Fruit fly (Drosophila melanogaster) whole organism, embryonic: Measurements from ENCODE around the gene CG43131.
A peak's percentile ranks its signal among the peaks of the same experiment; 100 is the strongest.

Experiments
- Adf1 ChIP-seq: fragments of 200-800 bp; sonication (Bioruptor generic); IDR thresholded peaks from 2 replicates; pipeline ENCODE4 v1.3.6; 2022; ENCODE audit warnings: missing biosample characterization, missing genetic modification characterization
- CG10147 ChIP-seq: fragments of 200-800 bp; sonication (Bioruptor generic); optimal IDR thresholded peaks from 2 replicates; lab custom pipeline; 2019; ENCODE audit warnings: missing biosample characterization, mild to moderate bottlenecking, missing genetic modification characterization, moderate library complexity
- CG11696 ChIP-seq: fragments of 200-800 bp; sonication (Bioruptor generic); IDR thresholded peaks from 2 replicates; pipeline ENCODE4 v1.3.6; 2022; ENCODE audit warnings: missing biosample characterization, missing genetic modification characterization
- CG13624 ChIP-seq: fragments of 200-800 bp; sonication (Bioruptor generic); optimal IDR thresholded peaks from 2 replicates; lab custom pipeline; 2016; ENCODE audit warnings: missing biosample characterization, missing genetic modification characterization
- CG13894 ChIP-seq: fragments of 200-800 bp; sonication (Bioruptor generic); optimal IDR thresholded peaks from 3 replicates; lab custom pipeline; 2018; ENCODE audit warnings: missing biosample characterization, mild to moderate bottlenecking, missing genetic modification characterization, moderate library complexity
- CG14667 ChIP-seq: fragments of 200-800 bp; sonication (Bioruptor generic); IDR thresholded peaks from 2 replicates; pipeline ENCODE4 v1.3.6; 2022; ENCODE audit warnings: missing biosample characterization, missing genetic modification characterization
- CG16813 ChIP-seq: fragments of 200-800 bp; sonication (Bioruptor generic); IDR thresholded peaks from 3 replicates; pipeline ENCODE4 v1.3.6; 2022; ENCODE audit warnings: missing biosample characterization, missing genetic modification characterization; ENCODE audit not compliant: partially characterized antibody
- CG18476 ChIP-seq: fragments of 200-800 bp; sonication (Bioruptor generic); optimal IDR thresholded peaks from 2 replicates; lab custom pipeline; 2016; ENCODE audit warnings: missing biosample characterization, mild to moderate bottlenecking, missing genetic modification characterization
- CG18764 ChIP-seq: fragments of 200-800 bp; sonication (Bioruptor generic); optimal IDR thresholded peaks from 3 replicates; lab custom pipeline; 2016; ENCODE audit warnings: missing biosample characterization, missing genetic modification characterization
- CG3065 ChIP-seq: fragments of 200-800 bp; sonication (Bioruptor generic); optimal IDR thresholded peaks from 2 replicates; lab custom pipeline; 2016; ENCODE audit warnings: missing biosample characterization, missing genetic modification characterization
- CG34376 ChIP-seq: fragments of 200-800 bp; sonication (Bioruptor generic); optimal IDR thresholded peaks from 2 replicates; lab custom pipeline; 2018; ENCODE audit warnings: missing biosample characterization, mild to moderate bottlenecking, missing genetic modification characterization
- CG3838 ChIP-seq: fragments of 200-800 bp; sonication (Bioruptor generic); optimal IDR thresholded peaks from 3 replicates; lab custom pipeline; 2016; ENCODE audit warnings: missing biosample characterization, missing genetic modification characterization
- CG42726 ChIP-seq: fragments of 200-800 bp; sonication (Bioruptor generic); IDR thresholded peaks from 2 replicates; pipeline ENCODE4 v1.3.6; 2022; ENCODE audit warnings: missing biosample characterization, missing genetic modification characterization; ENCODE audit not compliant: partially characterized antibody
- CG4617 ChIP-seq: fragments of 200-800 bp; sonication (Bioruptor generic); optimal IDR thresholded peaks from 3 replicates; lab custom pipeline; 2016; ENCODE audit warnings: missing biosample characterization, missing genetic modification characterization, borderline replicate concordance
- CG5953 ChIP-seq: fragments of 200-800 bp; sonication (Bioruptor generic); IDR thresholded peaks from 2 replicates; pipeline ENCODE4 v1.3.6; 2022; ENCODE audit warnings: missing biosample characterization, missing genetic modification characterization
- CG6654 ChIP-seq: fragments of 200-800 bp; sonication (Bioruptor generic); optimal IDR thresholded peaks from 2 replicates; lab custom pipeline; 2017; ENCODE audit warnings: missing biosample characterization, mild to moderate bottlenecking, missing genetic modification characterization
- CG7271 ChIP-seq: fragments of 200-800 bp; sonication (Bioruptor generic); optimal IDR thresholded peaks from 2 replicates; lab custom pipeline; 2018; ENCODE audit warnings: missing biosample characterization, mild to moderate bottlenecking, missing genetic modification characterization, moderate library complexity
- CG7786 ChIP-seq: fragments of 200-800 bp; sonication (Bioruptor generic); optimal IDR thresholded peaks from 2 replicates; lab custom pipeline; 2016; ENCODE audit warnings: missing biosample characterization, missing genetic modification characterization
- CG8924 ChIP-seq: fragments of 200-800 bp; optimal IDR thresholded peaks from 3 replicates; lab custom pipeline; 2019; ENCODE audit warnings: missing biosample characterization, mild to moderate bottlenecking, missing genetic modification characterization, moderate library complexity
- D ChIP-seq, 2 experiments: fragments of 200-800 bp in 1 of 2; fragments of >200 bp in 1 of 2; sonication (Bioruptor generic) in 1 of 2; optimal IDR thresholded peaks; 2 replicates in 1 of 2; 3 replicates in 1 of 2; lab custom pipeline; 2017; ENCODE audit warnings: mild to moderate bottlenecking in 1 of 2, missing biosample characterization in 1 of 2, missing genetic modification characterization in 1 of 2, missing genetic modification reagents in 1 of 2
- Dad ChIP-seq: fragments of 200-800 bp; sonication (Bioruptor generic); optimal IDR thresholded peaks from 3 replicates; lab custom pipeline; 2016; ENCODE audit warnings: missing biosample characterization, missing genetic modification characterization
- Fer3 ChIP-seq: fragments of 200-800 bp; sonication (Bioruptor generic); optimal IDR thresholded peaks from 2 replicates; lab custom pipeline; 2018; ENCODE audit warnings: missing biosample characterization, mild to moderate bottlenecking, missing genetic modification characterization, moderate library complexity
- Med ChIP-seq: fragments of 200-800 bp; sonication (Bioruptor generic); peaks from one replicate; lab custom pipeline; 2016; ENCODE audit warnings: missing biosample characterization, missing genetic modification characterization, mild to moderate bottlenecking, inconsistent platforms, moderate library complexity
- Oaz ChIP-seq: fragments of 200-800 bp; sonication (Bioruptor generic); IDR thresholded peaks from 2 replicates; pipeline ENCODE4 v1.3.6; 2022; ENCODE audit warnings: missing biosample characterization, missing genetic modification characterization
- Xrp1 ChIP-seq: fragments of 200-800 bp; sonication (Bioruptor generic); IDR thresholded peaks from 2 replicates; pipeline ENCODE4 v1.3.6; 2022; ENCODE audit warnings: missing biosample characterization, missing genetic modification characterization
- ase ChIP-seq: fragments of 200-800 bp; sonication (Bioruptor generic); IDR thresholded peaks from 3 replicates; pipeline ENCODE4 v1.3.6; 2022; ENCODE audit warnings: missing biosample characterization, missing genetic modification characterization
- az2 ChIP-seq: fragments of 200-800 bp; sonication (Bioruptor generic); optimal IDR thresholded peaks from 3 replicates; lab custom pipeline; 2016; ENCODE audit warnings: missing biosample characterization, missing genetic modification characterization
- cg ChIP-seq: fragments of 200-800 bp; sonication (Bioruptor generic); optimal IDR thresholded peaks from 3 replicates; lab custom pipeline; 2019; ENCODE audit warnings: missing biosample characterization, mild to moderate bottlenecking, missing genetic modification characterization, moderate library complexity
- chn ChIP-seq: fragments of 200-800 bp; sonication (Bioruptor generic); optimal IDR thresholded peaks from 2 replicates; lab custom pipeline; 2016; ENCODE audit warnings: missing biosample characterization, missing genetic modification characterization
- ci ChIP-seq: fragments of 200-800 bp; sonication (Bioruptor generic); IDR thresholded peaks from 3 replicates; pipeline ENCODE4 v1.3.6; 2022; ENCODE audit warnings: missing biosample characterization, missing genetic modification characterization
- ems ChIP-seq: fragments of 200-800 bp; sonication (Bioruptor generic); optimal IDR thresholded peaks from 3 replicates; lab custom pipeline; 2016; ENCODE audit warnings: missing biosample characterization, missing genetic modification characterization
- eyg ChIP-seq: fragments of 200-800 bp; sonication (Bioruptor generic); optimal IDR thresholded peaks from 3 replicates; lab custom pipeline; 2016; ENCODE audit warnings: missing biosample characterization, missing genetic modification characterization
- fru ChIP-seq: fragments of >200 bp; optimal IDR thresholded peaks from 2 replicates; lab custom pipeline; 2017
- fu2 ChIP-seq: fragments of 200-800 bp; sonication (Bioruptor generic); optimal IDR thresholded peaks from 2 replicates; lab custom pipeline; 2016; ENCODE audit warnings: missing biosample characterization, missing genetic modification characterization
- gsb-n ChIP-seq: fragments of 200-800 bp; sonication (Bioruptor generic); optimal IDR thresholded peaks from 3 replicates; lab custom pipeline; 2018; ENCODE audit warnings: missing biosample characterization, mild to moderate bottlenecking, missing genetic modification characterization
- lmd ChIP-seq: fragments of 200-800 bp; sonication (Bioruptor generic); IDR thresholded peaks from 2 replicates; pipeline ENCODE4 v1.3.6; 2022; ENCODE audit warnings: missing biosample characterization, missing genetic modification characterization
- lov ChIP-seq, 2 experiments: fragments of 200-800 bp in 1 of 2; fragments of >200 bp in 1 of 2; sonication (Bioruptor generic) in 1 of 2; IDR thresholded peaks in 1 of 2; optimal IDR thresholded peaks in 1 of 2; 2 replicates in 1 of 2; 3 replicates in 1 of 2; pipeline versions ENCODE4 v1.3.6 to Lab custom; 2017 to 2022; ENCODE audit warnings: missing biosample characterization in 1 of 2, missing genetic modification characterization in 1 of 2
- mld ChIP-seq: fragments of 200-800 bp; sonication (Bioruptor generic); IDR thresholded peaks from 3 replicates; pipeline ENCODE4 v1.3.6; 2022; ENCODE audit warnings: missing biosample characterization, missing genetic modification characterization; ENCODE audit not compliant: partially characterized antibody
- onecut ChIP-seq: fragments of 200-800 bp; sonication (Bioruptor generic); IDR thresholded peaks from 2 replicates; pipeline ENCODE4 v1.3.6; 2022; ENCODE audit warnings: missing biosample characterization, missing genetic modification characterization
- pita ChIP-seq: fragments of 200-800 bp; sonication (Bioruptor generic); optimal IDR thresholded peaks from 2 replicates; lab custom pipeline; 2017; ENCODE audit warnings: missing biosample characterization, mild to moderate bottlenecking, missing genetic modification characterization
- pnt ChIP-seq: fragments of 200-800 bp; sonication (Bioruptor generic); optimal IDR thresholded peaks from 3 replicates; lab custom pipeline; 2016; ENCODE audit warnings: missing biosample characterization, missing genetic modification characterization
- pros ChIP-seq: fragments of 200-800 bp; sonication (Bioruptor generic); optimal IDR thresholded peaks from 3 replicates; lab custom pipeline; 2019; ENCODE audit warnings: missing biosample characterization, mild to moderate bottlenecking, missing genetic modification characterization, moderate library complexity
- pum ChIP-seq: fragments of 200-800 bp; sonication (Bioruptor generic); optimal IDR thresholded peaks from 2 replicates; lab custom pipeline; 2016; ENCODE audit warnings: missing biosample characterization, missing genetic modification characterization
- run ChIP-seq: fragments of 200-800 bp; sonication (Bioruptor generic); optimal IDR thresholded peaks from 3 replicates; lab custom pipeline; 2018; ENCODE audit warnings: missing biosample characterization, mild to moderate bottlenecking, missing genetic modification characterization
- schlank ChIP-seq: fragments of 200-800 bp; sonication (Bioruptor generic); optimal IDR thresholded peaks from 2 replicates; lab custom pipeline; 2018; ENCODE audit warnings: missing biosample characterization, mild to moderate bottlenecking, missing genetic modification characterization
- sens ChIP-seq: fragments of 200-800 bp; sonication (Bioruptor generic); peaks from one replicate; lab custom pipeline; 2016; ENCODE audit warnings: missing biosample characterization, missing genetic modification characterization
- stc ChIP-seq: fragments of 200-800 bp; sonication (Bioruptor generic); IDR thresholded peaks from 2 replicates; pipeline ENCODE4 v1.3.6; 2022; ENCODE audit warnings: missing biosample characterization, missing genetic modification characterization
- tll ChIP-seq, 2 experiments: fragments of 200-800 bp in 1 of 2; fragments of >200 bp in 1 of 2; sonication (Bioruptor generic) in 1 of 2; optimal IDR thresholded peaks; 2 replicates each; lab custom pipeline; 2017 to 2019; ENCODE audit warnings: missing biosample characterization in 2 of 2, missing genetic modification characterization in 2 of 2, mild to moderate bottlenecking in 1 of 2, moderate library complexity in 1 of 2
- zen ChIP-seq: fragments of 200-800 bp; sonication (Bioruptor generic); optimal IDR thresholded peaks from 3 replicates; lab custom pipeline; 2018; ENCODE audit warnings: missing biosample characterization, mild to moderate bottlenecking, missing genetic modification characterization, moderate library complexity
- zen2 ChIP-seq: fragments of 200-800 bp; sonication (Bioruptor generic); IDR thresholded peaks from 3 replicates; pipeline ENCODE4 v1.3.6; 2022; ENCODE audit warnings: missing biosample characterization, missing genetic modification characterization; ENCODE audit not compliant: partially characterized antibody
- zf30C ChIP-seq: fragments of 200-800 bp; sonication (Bioruptor generic); optimal IDR thresholded peaks from 3 replicates; lab custom pipeline; 2018; ENCODE audit warnings: missing biosample characterization, mild to moderate bottlenecking, missing genetic modification characterization

The CG43131 gene

dm6 chr3R:5124928-5125327 lies 15.9 kb upstream of the CG43131 start:
- TF ChIP-seq Adf1 (GFP tag; lab: Robert Waterston, UW) (no peak), Fer3 (tag; lab: Kevin White, UChicago) (no peak), chn (GFP tag; lab: Kevin White, UChicago) (no peak), stc (GFP tag; lab: Robert Waterston, UW) (no peak), cg (GFP tag; lab: Kevin White, UChicago) (no peak), tll (GFP tag; optimal IDR thresholded peaks at IDR 0.05; lab: Kevin White, UChicago) (peak in 1 of 2 experiments; percentile 66), CG3838 (no peak), lmd (GFP tag; lab: Robert Waterston, UW) (no peak), zen (peak; percentile 28), mld (no peak), CG3065 (GFP tag; lab: Kevin White, UChicago) (no peak), CG11696 (GFP tag; lab: Robert Waterston, UW) (no peak), fru (lab: Kevin White, UChicago) (no peak), schlank (tag; lab: Kevin White, UChicago) (no peak), CG42726 (GFP tag; lab: Robert Waterston, UW) (no peak), CG7786 (GFP tag; lab: Kevin White, UChicago) (no peak), az2 (GFP tag; lab: Kevin White, UChicago) (no peak), ase (no peak), Med (peak; percentile 7), pros (GFP tag; lab: Kevin White, UChicago) (no peak), ems (GFP tag; lab: Kevin White, UChicago) (no peak), Oaz (GFP tag; lab: Robert Waterston, UW) (no peak), zen2 (GFP tag; lab: Robert Waterston, UW) (no peak), pnt (GFP tag; lab: Kevin White, UChicago) (no peak), CG18764 (GFP tag; lab: Kevin White, UChicago) (no peak), zf30C (no peak), CG34376 (GFP tag; lab: Kevin White, UChicago) (no peak), CG13624 (no peak), CG8924 (tag; lab: Kevin White, UChicago) (no peak), CG7271 (peak; percentile 59), gsb-n (tag; lab: Kevin White, UChicago) (peak; percentile 20), sens (GFP tag; lab: Kevin White, UChicago) (peak; percentile 28), CG16813 (no peak), CG10147 (GFP tag; lab: Kevin White, UChicago) (no peak), CG14667 (GFP tag; lab: Robert Waterston, UW) (no peak), CG5953 (no peak), fu2 (GFP tag; lab: Kevin White, UChicago) (no peak), CG4617 (GFP tag; lab: Kevin White, UChicago) (no peak), CG6654 (GFP tag; lab: Kevin White, UChicago) (no peak), Xrp1 (GFP tag; lab: Robert Waterston, UW) (no peak), lov (optimal IDR thresholded peaks at IDR 0.05; lab: Kevin White, UChicago) (no peak), lov (GFP tag; IDR thresholded peaks at IDR 0.05; lab: Robert Waterston, UW) (peak; percentile 64; the same call in 1 of the 3 replicates), Dad (no peak), CG18476 (GFP tag; lab: Kevin White, UChicago) (no peak), ci (no peak), run (tag; lab: Kevin White, UChicago) (no peak), pum (GFP tag; lab: Kevin White, UChicago) (no peak), pita (no peak), D (optimal IDR thresholded peaks at IDR 0.05; lab: Kevin White, UChicago) (peak; percentile 41), D (GFP tag; optimal IDR thresholded peaks at IDR 0.05; lab: Kevin White, UChicago) (no peak), CG13894 (tag; lab: Kevin White, UChicago) (no peak), onecut (GFP tag; lab: Robert Waterston, UW) (no peak), eyg (no peak)
